Fruit fly (Drosophila melanogaster) whole organism: ENCODE results near the gene stac.

Source experiments
- CG8478 ChIP-seq: fragments of >200 bp; optimal IDR thresholded peaks from 2 replicates; lab custom pipeline; 2018; ENCODE audit warnings: inconsistent platforms
- Dll ChIP-seq: fragments of >200 bp; optimal IDR thresholded peaks from 2 replicates; lab custom pipeline; 2017
- EcR ChIP-seq, 2 experiments: fragments of >200 bp; optimal IDR thresholded peaks; 2 replicates each; lab custom pipeline; 2017; ENCODE audit warnings: missing biosample characterization in 2 of 2, missing genetic modification characterization in 2 of 2, missing genetic modification reagents in 2 of 2
- pan ChIP-seq: fragments of >200 bp; optimal IDR thresholded peaks from 2 replicates; lab custom pipeline; 2017
- psq ChIP-seq: fragments of >200 bp; optimal IDR thresholded peaks from 2 replicates; lab custom pipeline; 2017
- usp ChIP-seq: fragments of >200 bp; optimal IDR thresholded peaks from 2 replicates; lab custom pipeline; 2017; ENCODE audit warnings: missing biosample characterization, missing genetic modification characterization, mixed read lengths

stac gene

DNA sequence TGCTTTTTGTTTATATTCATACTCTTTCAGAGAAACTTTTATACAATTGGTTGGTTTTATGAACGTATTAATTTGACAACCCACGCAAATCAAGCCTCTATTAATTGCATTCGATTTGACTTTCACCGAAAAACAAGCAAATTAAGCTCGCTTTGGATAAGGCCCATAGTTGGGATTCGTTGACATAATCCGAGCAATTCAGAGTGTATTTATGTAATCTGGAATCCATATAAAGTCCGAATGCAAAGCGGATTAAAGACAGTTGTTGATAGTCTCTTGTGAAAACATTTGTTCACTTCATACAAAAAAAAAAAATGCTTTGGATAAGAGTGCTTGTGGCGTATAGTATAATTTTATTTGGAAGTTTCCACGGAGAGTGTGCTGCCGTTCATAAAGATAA lies 46.2 kb downstream of the stac start, which contains the start of gene CG45095:
CG45095 (plus strand) TSS at position 301 of the 400 bp plus-strand sequence.
- TF ChIP-seq EcR (GFP tag; optimal IDR thresholded peaks at IDR 0.05; lab: Kevin White, UChicago) (no peak), CG8478 (lab: Kevin White, UChicago) (no peak), pan (no peak), psq (lab: Kevin White, UChicago) (no peak), Dll (lab: Kevin White, UChicago) (no peak), usp (GFP tag; lab: Kevin White, UChicago) (no peak)

DNA sequence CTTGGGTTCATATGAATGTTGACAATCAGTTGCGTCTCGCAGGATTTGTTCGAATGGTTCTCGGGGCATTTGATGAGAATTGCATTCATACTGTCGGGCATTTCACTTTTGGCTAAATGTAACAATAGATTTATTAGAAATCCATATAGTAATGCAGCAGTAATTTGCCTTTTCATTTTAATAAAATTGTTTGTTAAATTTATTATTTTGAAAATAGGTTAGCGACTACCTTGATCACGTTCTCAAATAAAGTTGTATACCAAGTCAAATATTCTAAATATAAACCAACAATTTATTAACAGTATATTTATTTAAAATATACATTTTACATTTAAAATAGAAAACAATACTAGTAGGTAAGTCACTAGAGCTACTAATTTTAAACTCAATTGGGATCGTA lies 52.8 kb downstream of the stac start, which contains the start of gene CG34027:
CG34027 (minus strand) TSS at position 101 of the 400 bp plus-strand sequence.
- TF ChIP-seq EcR (GFP tag; optimal IDR thresholded peaks at IDR 0.05; lab: Kevin White, UChicago): no peak
- no peak for TF ChIP-seq pan
- no peak for TF ChIP-seq Dll (lab: Kevin White, UChicago)
- TF ChIP-seq psq (lab: Kevin White, UChicago): no peak
- no peak for TF ChIP-seq usp (GFP tag; lab: Kevin White, UChicago)
- no peak for TF ChIP-seq CG8478 (lab: Kevin White, UChicago)

DNA sequence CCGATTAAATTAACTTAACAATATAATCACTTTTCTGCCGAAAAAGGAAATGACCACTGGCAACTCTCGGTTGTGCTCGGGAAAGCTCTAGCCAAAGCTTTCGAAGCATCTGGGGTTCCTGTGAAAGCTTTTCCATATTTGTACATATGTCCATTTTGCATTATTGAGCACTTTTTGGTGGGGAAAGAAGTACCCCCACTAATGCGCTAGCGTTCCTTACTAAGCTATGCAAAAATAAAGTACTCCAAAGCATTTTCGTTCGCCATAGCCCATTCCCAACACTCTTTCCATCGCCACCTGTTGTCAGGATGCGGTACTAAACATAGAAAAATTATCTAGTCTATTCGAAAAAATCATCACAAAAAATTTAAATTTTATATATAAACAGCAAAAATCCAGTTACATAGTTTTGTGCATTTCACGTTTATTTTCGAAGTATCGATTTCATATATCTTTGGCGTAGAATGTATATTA lies 56.4 kb downstream of the stac start, which contains the start of gene Nepl16:
Nepl16 (minus strand) TSS at position 51 of the 474 bp plus-strand sequence.
- no peak for TF ChIP-seq CG8478 (lab: Kevin White, UChicago)
